Worm (Caenorhabditis elegans) whole organism, L2 larva: ENCODE measurements around the gene ZK666.14.

ENCODE experiments used
- aly-2 ChIP-seq: fragments of 150-350 bp; optimal IDR thresholded peaks from 2 replicates; lab custom pipeline; 2014; ENCODE audit warnings: missing biosample characterization, missing genetic modification characterization
- ama-1 ChIP-seq: fragments of 150-350 bp; optimal IDR thresholded peaks from 2 replicates; lab custom pipeline; 2018; ENCODE audit warnings: inconsistent platforms
- dmd-4 ChIP-seq: sonication (generic microtip); optimal IDR thresholded peaks from 2 replicates; lab custom pipeline; 2017; ENCODE audit warnings: missing biosample characterization, missing genetic modification characterization
- gmeb-1 ChIP-seq: fragments of 150-350 bp; optimal IDR thresholded peaks from 2 replicates; lab custom pipeline; 2014; ENCODE audit warnings: missing biosample characterization, missing genetic modification characterization
- lin-11 ChIP-seq: fragments of 150-350 bp; sonication (generic microtip); optimal IDR thresholded peaks from 2 replicates; lab custom pipeline; 2014; ENCODE audit warnings: missing biosample characterization, missing genetic modification characterization, inconsistent platforms, mixed read lengths
- nhr-237 ChIP-seq: fragments of 150-350 bp; optimal IDR thresholded peaks from 2 replicates; lab custom pipeline; 2014; ENCODE audit warnings: missing biosample characterization, missing genetic modification characterization
- sem-4 ChIP-seq: fragments of 150-350 bp; optimal IDR thresholded peaks from 2 replicates; lab custom pipeline; 2014; ENCODE audit warnings: missing biosample characterization, missing genetic modification reagents, missing genetic modification characterization
- ztf-4 ChIP-seq: fragments of 150-350 bp; optimal IDR thresholded peaks from 2 replicates; lab custom pipeline; 2014; ENCODE audit warnings: missing biosample characterization, missing genetic modification characterization

DNA sequence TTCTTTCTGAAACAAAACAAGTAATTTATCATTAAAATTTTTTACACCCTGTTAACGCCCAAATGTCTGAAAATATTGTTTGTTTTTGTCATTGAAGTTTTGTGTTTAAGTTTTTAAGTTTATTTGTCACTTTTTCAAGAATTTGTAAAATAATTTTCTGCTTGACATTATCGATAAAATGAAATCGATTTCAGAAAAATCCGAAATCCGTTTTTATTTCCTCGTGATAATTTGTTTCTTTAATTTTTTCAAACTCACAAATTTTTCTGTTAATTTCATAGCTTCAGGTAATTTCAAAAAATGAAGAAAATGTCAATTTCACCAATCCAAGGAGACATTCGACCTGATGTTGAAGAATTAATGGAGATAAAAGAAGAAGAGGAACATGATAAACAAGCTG, 1.3 kb downstream of the ZK666.14 start, which contains the start of gene ZK666.12:
- TF ChIP-seq ztf-4 (tag; lab: Kevin White, UChicago) (no peak), nhr-237 (tag; lab: Kevin White, UChicago) (no peak), lin-11 (tag; lab: Kevin White, UChicago) (no peak), ama-1 (no peak), aly-2 (tag; lab: Kevin White, UChicago) (no peak), sem-4 (tag; lab: Kevin White, UChicago) (no peak), dmd-4 (tag; lab: Kevin White, UChicago) (no peak), gmeb-1 (tag; lab: Kevin White, UChicago) (no peak)
